Fruit fly (Drosophila melanogaster) whole organism, pupa: Measurements from ENCODE around the gene CG31705.

Source experiments
- CG10348 ChIP-seq: fragments of 200-800 bp; sonication (Bioruptor generic); IDR thresholded peaks from 2 replicates; pipeline ENCODE4 v1.3.6; 2022; ENCODE audit warnings: missing biosample characterization, missing genetic modification characterization
- CG12605 ChIP-seq: fragments of 200-800 bp; sonication (Bioruptor generic); IDR thresholded peaks from 2 replicates; pipeline ENCODE4 v1.3.6; 2022; ENCODE audit warnings: missing biosample characterization, missing genetic modification characterization
- CG13204 ChIP-seq: fragments of 200-800 bp; sonication (Bioruptor generic); optimal IDR thresholded peaks from 2 replicates; lab custom pipeline; 2018; ENCODE audit warnings: missing biosample characterization, mild to moderate bottlenecking, missing genetic modification characterization, moderate library complexity
- CG14655 ChIP-seq: fragments of 200-800 bp; sonication (Bioruptor generic); optimal IDR thresholded peaks from 3 replicates; lab custom pipeline; 2017; ENCODE audit warnings: mild to moderate bottlenecking, missing biosample characterization, missing genetic modification reagents, missing genetic modification characterization
- CG15710 ChIP-seq: fragments of 200-800 bp; sonication (Bioruptor generic); optimal IDR thresholded peaks from 2 replicates; lab custom pipeline; 2018; ENCODE audit warnings: missing biosample characterization, mild to moderate bottlenecking, missing genetic modification characterization, moderate library complexity
- CG17806 ChIP-seq: fragments of 200-800 bp; sonication (Bioruptor generic); optimal IDR thresholded peaks from 2 replicates; lab custom pipeline; 2018; ENCODE audit warnings: missing biosample characterization, mild to moderate bottlenecking, missing genetic modification characterization, moderate library complexity
- CG32121 ChIP-seq: fragments of 200-800 bp; sonication (Bioruptor generic); IDR thresholded peaks from 2 replicates; pipeline ENCODE4 v1.3.6; 2022; ENCODE audit warnings: missing biosample characterization, missing genetic modification characterization
- CG34367 ChIP-seq: fragments of 200-800 bp; sonication (Bioruptor generic); optimal IDR thresholded peaks from 2 replicates; lab custom pipeline; 2018; ENCODE audit warnings: missing biosample characterization, mild to moderate bottlenecking, missing genetic modification characterization
- CG4496 ChIP-seq: fragments of 200-800 bp; sonication (Bioruptor generic); IDR thresholded peaks from 3 replicates; pipeline ENCODE4 v1.3.6; 2022; ENCODE audit warnings: missing biosample characterization, missing genetic modification characterization
- CG8159 ChIP-seq: fragments of 200-800 bp; sonication (Bioruptor generic); optimal IDR thresholded peaks from 3 replicates; lab custom pipeline; 2018; ENCODE audit warnings: missing biosample characterization, mild to moderate bottlenecking, missing genetic modification characterization, moderate library complexity
- CG8301 ChIP-seq: fragments of 200-800 bp; sonication (Bioruptor generic); optimal IDR thresholded peaks from 2 replicates; lab custom pipeline; 2018; ENCODE audit warnings: missing biosample characterization, mild to moderate bottlenecking, missing genetic modification characterization
- CG9948 ChIP-seq: fragments of 200-800 bp; sonication (Bioruptor generic); optimal IDR thresholded peaks from 2 replicates; lab custom pipeline; 2018; ENCODE audit warnings: missing biosample characterization, mild to moderate bottlenecking, missing genetic modification characterization, moderate library complexity
- D1 ChIP-seq: fragments of 200-800 bp; sonication (Bioruptor generic); optimal IDR thresholded peaks from 2 replicates; lab custom pipeline; 2018; ENCODE audit warnings: missing biosample characterization, mild to moderate bottlenecking, missing genetic modification characterization, moderate library complexity
- EcR ChIP-seq: fragments of 200-800 bp; sonication (Bioruptor generic); optimal IDR thresholded peaks from 3 replicates; lab custom pipeline; 2019; ENCODE audit warnings: missing biosample characterization, missing genetic modification characterization, mild to moderate bottlenecking, moderate library complexity, missing genetic modification reagents
- Ets98B ChIP-seq: fragments of 200-800 bp; sonication (Bioruptor generic); IDR thresholded peaks from 2 replicates; pipeline ENCODE4 v1.3.6; 2022; ENCODE audit warnings: missing biosample characterization, missing genetic modification characterization
- Pif1A ChIP-seq: fragments of 200-800 bp; sonication (Bioruptor generic); optimal IDR thresholded peaks from 3 replicates; lab custom pipeline; 2016; ENCODE audit warnings: missing biosample characterization, missing genetic modification characterization
- Pif1B ChIP-seq: fragments of 200-800 bp; sonication (Bioruptor generic); optimal IDR thresholded peaks from 3 replicates; lab custom pipeline; 2016; ENCODE audit warnings: missing biosample characterization, missing genetic modification characterization
- Snoo ChIP-seq: fragments of 200-800 bp; sonication (Bioruptor generic); optimal IDR thresholded peaks from 3 replicates; lab custom pipeline; 2017; ENCODE audit warnings: missing biosample characterization, mild to moderate bottlenecking, missing genetic modification characterization, inconsistent platforms
- fd96Ca ChIP-seq: fragments of 200-800 bp; sonication (Bioruptor generic); IDR thresholded peaks from 3 replicates; pipeline ENCODE4 v1.3.6; 2022; ENCODE audit warnings: missing biosample characterization, missing genetic modification characterization
- gl ChIP-seq: fragments of 200-800 bp; sonication (Bioruptor generic); optimal IDR thresholded peaks from 2 replicates; lab custom pipeline; 2018; ENCODE audit warnings: missing biosample characterization, mild to moderate bottlenecking, missing genetic modification characterization
- rn ChIP-seq: fragments of 200-800 bp; sonication (Bioruptor generic); IDR thresholded peaks from 2 replicates; pipeline ENCODE4 v1.3.6; 2022; ENCODE audit warnings: missing biosample characterization, missing genetic modification characterization

The CG31705 gene

DNA sequence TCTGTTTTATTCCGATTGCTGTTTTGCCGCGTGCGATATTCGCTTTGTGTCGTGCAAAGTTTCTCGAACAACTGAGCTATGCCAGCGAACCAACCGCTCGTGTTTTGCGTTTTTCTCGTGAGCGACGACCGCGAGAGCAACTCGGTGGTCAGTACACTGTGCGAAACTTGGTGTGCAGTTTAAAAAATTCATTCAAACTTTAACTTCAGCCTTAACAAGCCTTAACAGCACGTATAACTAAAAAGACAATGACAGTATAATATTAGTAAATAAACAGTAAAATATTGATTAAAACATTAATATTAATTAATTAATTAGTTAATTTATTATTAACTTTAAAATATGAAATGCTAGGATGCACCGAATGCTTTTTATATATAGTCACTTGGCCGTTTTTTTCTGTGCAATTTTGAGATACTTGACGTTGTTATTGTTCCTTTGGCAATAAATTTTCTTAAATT is at the start of gene CG31705:
CG31705 (minus strand) TSS at position 77 of the 461 bp plus-strand sequence.
- TF ChIP-seq Snoo (tag; lab: Kevin White, UChicago) (peak; percentile 66), CG13204 (GFP tag; lab: Kevin White, UChicago) (no peak), EcR (GFP tag; lab: Kevin White, UChicago) (peak; percentile 50), CG32121 (peak; percentile 68), rn (GFP tag; lab: Robert Waterston, UW) (0 out of 2 replicates have a peak, but pooled peaks have one; percentile 10), Pif1B (GFP tag; lab: Kevin White, UChicago) (peak; percentile 27), Pif1A (GFP tag; lab: Kevin White, UChicago) (peak; percentile 35), CG15710 (tag; lab: Kevin White, UChicago) (no peak), CG12605 (GFP tag; lab: Robert Waterston, UW) (0 out of 2 replicates have a peak, but pooled peaks have one; percentile 18), CG34367 (peak; percentile 22), gl (tag; lab: Kevin White, UChicago) (no peak), CG9948 (tag; lab: Kevin White, UChicago) (no peak), Ets98B (GFP tag; lab: Robert Waterston, UW) (peak; percentile 69), CG17806 (tag; lab: Kevin White, UChicago) (peak; percentile 52), CG14655 (peak; percentile 86), D1 (tag; lab: Kevin White, UChicago) (peak; percentile 54), CG8301 (tag; lab: Kevin White, UChicago) (peak; percentile 60), CG8159 (tag; lab: Kevin White, UChicago) (peak; percentile 72), fd96Ca (GFP tag; lab: Robert Waterston, UW) (peak; percentile 63; the same call in 2 of the 3 replicates), CG10348 (GFP tag; lab: Robert Waterston, UW) (no peak), CG4496 (peak; percentile 81; the same call in 2 of the 3 replicates)

DNA sequence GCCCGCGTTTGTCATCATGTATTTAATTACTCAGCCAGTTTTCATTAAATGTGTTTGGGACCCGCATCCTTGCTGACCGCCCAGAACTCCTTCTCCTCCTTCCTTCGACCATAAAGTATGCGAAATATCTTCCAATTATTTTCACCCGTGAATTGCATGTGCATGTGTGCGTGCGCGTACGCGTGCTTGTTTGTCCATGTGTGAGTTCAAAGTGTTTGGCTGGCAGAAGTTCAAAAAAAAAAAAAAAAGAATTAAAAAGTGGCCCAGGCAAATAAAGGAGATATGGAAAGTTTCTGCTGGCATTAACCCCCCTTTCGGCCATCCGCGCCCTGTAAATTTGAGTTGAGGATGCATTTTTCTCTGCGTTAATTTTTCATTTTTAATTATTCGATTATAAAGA is 25.8 kb upstream of the CG31705 start:
- TF ChIP-seq rn (GFP tag; lab: Robert Waterston, UW) (no peak), fd96Ca (GFP tag; lab: Robert Waterston, UW) (no peak), Snoo (tag; lab: Kevin White, UChicago) (no peak), CG32121 (no peak), CG10348 (GFP tag; lab: Robert Waterston, UW) (no peak), Ets98B (GFP tag; lab: Robert Waterston, UW) (no peak), CG9948 (tag; lab: Kevin White, UChicago) (no peak), CG34367 (no peak), Pif1B (GFP tag; lab: Kevin White, UChicago) (no peak), CG8301 (tag; lab: Kevin White, UChicago) (no peak)

DNA sequence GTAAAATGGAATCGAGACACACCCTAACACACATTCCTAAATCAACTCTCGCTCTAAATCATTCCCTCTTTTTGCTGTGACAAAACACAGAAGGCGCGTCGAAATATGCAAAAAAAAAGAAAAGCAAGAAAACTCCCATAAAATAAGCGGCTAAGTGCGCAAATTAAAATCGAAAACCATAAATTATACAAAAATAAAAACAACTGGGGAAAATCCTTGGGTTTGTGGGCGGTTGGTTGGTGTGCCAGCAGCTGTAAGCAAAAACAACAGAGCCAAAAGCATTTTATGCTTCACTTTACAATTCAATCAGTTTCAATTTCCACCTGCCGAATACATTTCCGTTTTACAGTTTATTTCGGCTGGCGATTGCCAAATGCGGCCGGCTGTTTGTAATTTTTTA is 7.8 kb upstream of the CG31705 start, which contains the start of gene CG43438:
CG43438 (plus strand) TSS at position 301 of the 400 bp plus-strand sequence.
- TF ChIP-seq CG8159 (tag; lab: Kevin White, UChicago) (no peak), Ets98B (GFP tag; lab: Robert Waterston, UW) (no peak), CG34367 (no peak), CG10348 (GFP tag; lab: Robert Waterston, UW) (no peak), Pif1A (GFP tag; lab: Kevin White, UChicago) (no peak), gl (tag; lab: Kevin White, UChicago) (no peak), CG13204 (GFP tag; lab: Kevin White, UChicago) (no peak), D1 (tag; lab: Kevin White, UChicago) (no peak), CG12605 (GFP tag; lab: Robert Waterston, UW) (no peak), CG15710 (tag; lab: Kevin White, UChicago) (no peak), CG14655 (no peak)

- TF ChIP-seq CG34367 = no peak
- no peak for TF ChIP-seq Pif1A (GFP tag; lab: Kevin White, UChicago)
- TF ChIP-seq gl (tag; lab: Kevin White, UChicago) = no peak
- no peak for TF ChIP-seq CG12605 (GFP tag; lab: Robert Waterston, UW)
- TF ChIP-seq CG8159 (tag; lab: Kevin White, UChicago) = no peak
- TF ChIP-seq CG15710 (tag; lab: Kevin White, UChicago) = no peak
- no peak for TF ChIP-seq rn (GFP tag; lab: Robert Waterston, UW)
- TF ChIP-seq CG17806 (tag; lab: Kevin White, UChicago) = no peak
- no peak for TF ChIP-seq CG13204 (GFP tag; lab: Kevin White, UChicago)
- TF ChIP-seq Snoo (tag; lab: Kevin White, UChicago) = no peak
- no peak for TF ChIP-seq CG9948 (tag; lab: Kevin White, UChicago)
- TF ChIP-seq CG14655 = no peak
- no peak for TF ChIP-seq Ets98B (GFP tag; lab: Robert Waterston, UW)
- TF ChIP-seq CG8301 (tag; lab: Kevin White, UChicago) = no peak
- TF ChIP-seq Pif1B (GFP tag; lab: Kevin White, UChicago) = no peak
- no peak for TF ChIP-seq EcR (GFP tag; lab: Kevin White, UChicago)
- no peak for TF ChIP-seq fd96Ca (GFP tag; lab: Robert Waterston, UW)
Observed at dm6 chr2L:11531520-11531919, 3.5 kb upstream of the CG31705 start, which contains the start of gene CG34162. Gene CG34162, plus strand, starts transcription at chr2L:11531820.

- TF ChIP-seq CG8301 (tag; lab: Kevin White, UChicago) (no peak), CG9948 (tag; lab: Kevin White, UChicago) (no peak), CG14655 (no peak), CG8159 (tag; lab: Kevin White, UChicago) (no peak), Pif1A (GFP tag; lab: Kevin White, UChicago) (no peak), gl (tag; lab: Kevin White, UChicago) (no peak), CG15710 (tag; lab: Kevin White, UChicago) (no peak), CG12605 (GFP tag; lab: Robert Waterston, UW) (no peak), fd96Ca (GFP tag; lab: Robert Waterston, UW) (no peak), Snoo (tag; lab: Kevin White, UChicago) (no peak), EcR (GFP tag; lab: Kevin White, UChicago) (no peak), CG32121 (no peak), CG17806 (tag; lab: Kevin White, UChicago) (no peak), rn (GFP tag; lab: Robert Waterston, UW) (no peak)
Observed at dm6 chr2L:11530952-11531351, 2.9 kb upstream of the CG31705 start, which contains the start of gene CG31706. Gene CG31706, minus strand, starts transcription at chr2L:11531052.
